Worm (Caenorhabditis elegans) whole organism, early embryonic: ENCODE data around the gene vab-9.

ENCODE experiments used
- F13C5.2 ChIP-seq: sonication (generic microtip); optimal IDR thresholded peaks from 2 replicates; lab custom pipeline; 2017; ENCODE audit warnings: mild to moderate bottlenecking, missing genetic modification characterization, inconsistent platforms, missing compliant biosample characterization
- hmg-4 ChIP-seq: fragments of 200-800 bp; sonication (Bioruptor generic); optimal IDR thresholded peaks from 2 replicates; lab custom pipeline; 2018; ENCODE audit warnings: mild to moderate bottlenecking, missing genetic modification characterization, missing compliant biosample characterization
- sea-1 ChIP-seq: fragments of 200-800 bp; sonication (Bioruptor generic); conservative IDR thresholded peaks from 2 replicates; pipeline ENCODE4 v1.3.6; 2022; ENCODE audit warnings: missing genetic modification characterization, missing compliant biosample characterization

DNA sequence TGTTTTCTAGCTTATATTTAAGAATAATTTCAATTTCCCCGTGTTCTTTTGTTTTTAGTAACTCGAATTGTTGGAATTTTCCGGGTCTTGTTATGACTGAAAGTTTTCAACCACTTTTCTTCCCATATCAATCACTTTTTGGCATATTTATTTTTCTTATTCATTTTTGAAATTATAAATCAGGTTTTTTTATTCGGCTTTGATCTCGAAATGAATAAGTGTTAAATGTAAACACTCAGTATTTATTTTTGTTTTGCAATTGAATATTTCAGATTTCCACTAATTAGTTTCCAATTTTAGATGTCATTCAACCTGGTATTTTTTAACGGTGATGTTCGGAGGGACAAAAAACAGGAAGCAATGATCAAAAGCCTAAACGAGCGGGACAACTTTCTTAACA is 27.0 kb upstream of the vab-9 start, which contains the start of gene etc-1:
- TF ChIP-seq hmg-4 (GFP tag; lab: Kevin White, UChicago) (no peak), sea-1 (GFP tag; lab: Robert Waterston, UW) (no peak), F13C5.2 (tag; lab: Kevin White, UChicago) (no peak)
